Fruit fly (Drosophila melanogaster): ENCODE data around the gene LKRSDH.
A peak's percentile ranks its signal among the peaks of the same experiment; 100 is the strongest.

The LKRSDH gene

dm6 chr2L:7811249-7812002 is 15.7 kb upstream of the LKRSDH start, which contains the start of gene LanB1 (continued):
- peak; percentile 97 for TF ChIP-seq CG4360 (GFP tag; IDR thresholded peaks at IDR 0.05)

dm6 chr2L:7810519-7810918 is 14.8 kb upstream of the LKRSDH start, which contains the start of gene Cdc14:
TSS of gene Cdc14 (minus strand) at chr2L:7810703.
- TF ChIP-seq CG12942 (GFP tag; optimal IDR thresholded peaks at IDR 0.05) = no peak
- peak; percentile 19 for TF ChIP-seq CG3995 (GFP tag; optimal IDR thresholded peaks at IDR 0.05)
- no peak for TF ChIP-seq ftz-f1 (GFP tag; optimal IDR thresholded peaks at IDR 0.05)
- TF ChIP-seq Hr51 (GFP tag; optimal IDR thresholded peaks at IDR 0.05) = no peak
- TF ChIP-seq caup (GFP tag; optimal IDR thresholded peaks at IDR 0.05; ENCODE audit: severe bottlenecking) = peak; percentile 17
- no peak for TF ChIP-seq bab2 (GFP tag; optimal IDR thresholded peaks at IDR 0.05)
- no peak for TF ChIP-seq CG10462 (GFP tag; optimal IDR thresholded peaks at IDR 0.05)
- TF ChIP-seq CG10274 (GFP tag; optimal IDR thresholded peaks at IDR 0.05) = no peak
- TF ChIP-seq CG7786 (GFP tag; optimal IDR thresholded peaks at IDR 0.05) = no peak
- TF ChIP-seq Lhr (GFP tag; optimal IDR thresholded peaks at IDR 0.05) = no peak
- TF ChIP-seq Opbp (GFP tag; IDR thresholded peaks at IDR 0.05; ENCODE audit: partially characterized antibody) = peak; percentile 59
- TF ChIP-seq PHDP (tag; optimal IDR thresholded peaks at IDR 0.05) = peak; percentile 21
- no peak for TF ChIP-seq kni (GFP tag; optimal IDR thresholded peaks at IDR 0.05)
- no peak for TF ChIP-seq Ets97D (GFP tag; optimal IDR thresholded peaks at IDR 0.05)
- TF ChIP-seq ash1 (GFP tag; optimal IDR thresholded peaks at IDR 0.05) = no peak
- TF ChIP-seq CG30431 (GFP tag; optimal IDR thresholded peaks at IDR 0.05) = no peak
- peak; percentile 55; the same call in 2 of the 3 replicates for TF ChIP-seq knrl (GFP tag; IDR thresholded peaks at IDR 0.05; ENCODE audit: partially characterized antibody)
- no peak for TF ChIP-seq Side (GFP tag; optimal IDR thresholded peaks at IDR 0.05)
- TF ChIP-seq gem (tag; optimal IDR thresholded peaks at IDR 0.05) = no peak
- no peak for TF ChIP-seq ab (GFP tag; optimal IDR thresholded peaks at IDR 0.05)
- peak; percentile 30 for TF ChIP-seq unpg (GFP tag; optimal IDR thresholded peaks at IDR 0.05)
- no peak for TF ChIP-seq onecut (GFP tag; IDR thresholded peaks at IDR 0.05)
- no peak for TF ChIP-seq emc (GFP tag; optimal IDR thresholded peaks at IDR 0.05)
- TF ChIP-seq p53 (GFP tag; optimal IDR thresholded peaks at IDR 0.05) = no peak
- TF ChIP-seq CG5245 (GFP tag; optimal IDR thresholded peaks at IDR 0.05) = no peak
- no peak for TF ChIP-seq nau (GFP tag; optimal IDR thresholded peaks at IDR 0.05)
- TF ChIP-seq Usf (GFP tag; optimal IDR thresholded peaks at IDR 0.05) = no peak
- no peak for TF ChIP-seq ara (GFP tag; IDR thresholded peaks at IDR 0.05)
- no peak for TF ChIP-seq CG34376 (GFP tag; optimal IDR thresholded peaks at IDR 0.05)
- TF ChIP-seq sd (tag; optimal IDR thresholded peaks at IDR 0.05) = no peak
- TF ChIP-seq gcm2 (GFP tag; optimal IDR thresholded peaks at IDR 0.05) = no peak
- no peak for TF ChIP-seq fd64A (GFP tag; optimal IDR thresholded peaks at IDR 0.05)
- peak; percentile 14 for TF ChIP-seq HLHmδ (GFP tag; optimal IDR thresholded peaks at IDR 0.05)
- no peak for TF ChIP-seq Fer3 (tag; optimal IDR thresholded peaks at IDR 0.05)
- TF ChIP-seq toy (GFP tag; IDR thresholded peaks at IDR 0.05) = no peak
- no peak for TF ChIP-seq tgo (GFP tag; IDR thresholded peaks at IDR 0.05)
- no peak for TF ChIP-seq en (GFP tag; optimal IDR thresholded peaks at IDR 0.05)
- TF ChIP-seq exex (tag; optimal IDR thresholded peaks at IDR 0.05) = no peak
- TF ChIP-seq ATbp (GFP tag; optimal IDR thresholded peaks at IDR 0.05) = no peak
- peak; percentile 10 for TF ChIP-seq Sry-δ (GFP tag; optimal IDR thresholded peaks at IDR 0.05)
- no peak for TF ChIP-seq repo (GFP tag; optimal IDR thresholded peaks at IDR 0.05)
- TF ChIP-seq E2f1 (GFP tag; IDR thresholded peaks at IDR 0.05) = no peak
- TF ChIP-seq CG11456 (GFP tag; IDR thresholded peaks at IDR 0.05) = no peak
- no peak for TF ChIP-seq pfk (GFP tag; optimal IDR thresholded peaks at IDR 0.05)
- no peak for TF ChIP-seq vfl (GFP tag; optimal IDR thresholded peaks at IDR 0.05)
- TF ChIP-seq HHEX (GFP tag; optimal IDR thresholded peaks at IDR 0.05) = no peak
- TF ChIP-seq Pdp1 (GFP tag; optimal IDR thresholded peaks at IDR 0.05) = no peak
